Fruit fly (Drosophila melanogaster): ENCODE measurements around the gene CG10026.
A peak's percentile ranks its signal among the peaks of the same experiment; 100 is the strongest.

Gene CG10026

dm6 chr2L:19452535-19453317, 1.3 kb upstream of the CG10026 start (continued):
- no peak for TF ChIP-seq oc (tag; optimal IDR thresholded peaks at IDR 0.05)
- TF ChIP-seq CG18764 (GFP tag; optimal IDR thresholded peaks at IDR 0.05), result no peak
- peak; percentile 10 for TF ChIP-seq Ssrp (tag; optimal IDR thresholded peaks at IDR 0.05)
- TF ChIP-seq ato (GFP tag; IDR thresholded peaks at IDR 0.05; ENCODE audit: partially characterized antibody), result no peak
- TF ChIP-seq CG3847 (GFP tag; IDR thresholded peaks at IDR 0.05), result no peak
- no peak for TF ChIP-seq Bdp1 (GFP tag; optimal IDR thresholded peaks at IDR 0.05)
- no peak for TF ChIP-seq CG13894 (tag; optimal IDR thresholded peaks at IDR 0.05)
- no peak; the same call in 2 of the 3 replicates for TF ChIP-seq CG14050 (GFP tag; IDR thresholded peaks at IDR 0.05)
- TF ChIP-seq CG17802 (tag; optimal IDR thresholded peaks at IDR 0.05), result no peak
- TF ChIP-seq CG8359 (GFP tag; optimal IDR thresholded peaks at IDR 0.05; ENCODE audit: borderline replicate concordance), result no peak
- TF ChIP-seq CkIIα-i1 (GFP tag; IDR thresholded peaks at IDR 0.05), result no peak
- TF ChIP-seq CG12299 (tag; optimal IDR thresholded peaks at IDR 0.05), result no peak
- peak; percentile 36; the same call in 1 of the 3 replicates for TF ChIP-seq Dbx (GFP tag; IDR thresholded peaks at IDR 0.05)
- no peak for TF ChIP-seq CG4282 (GFP tag; optimal IDR thresholded peaks at IDR 0.05)
- TF ChIP-seq gcm (GFP tag; optimal IDR thresholded peaks at IDR 0.05), result no peak
- no peak for TF ChIP-seq psq (GFP tag; optimal IDR thresholded peaks at IDR 0.05)
- no peak for TF ChIP-seq kni (GFP tag; optimal IDR thresholded peaks at IDR 0.05)
- no peak for TF ChIP-seq CG3065 (GFP tag; optimal IDR thresholded peaks at IDR 0.05)
- no peak for TF ChIP-seq Doc3 (GFP tag; IDR thresholded peaks at IDR 0.05; ENCODE audit: partially characterized antibody)
- TF ChIP-seq CG12219 (GFP tag; optimal IDR thresholded peaks at IDR 0.05), result no peak
- TF ChIP-seq CG15479 (GFP tag; optimal IDR thresholded peaks at IDR 0.05), result peak; percentile 76
- peak; percentile 54; the same call in 2 of the 3 replicates for TF ChIP-seq dysf (GFP tag; IDR thresholded peaks at IDR 0.05)
- TF ChIP-seq CG6689 (GFP tag; IDR thresholded peaks at IDR 0.05), result no peak
- peak; percentile 1 for TF ChIP-seq Antp (GFP tag; optimal IDR thresholded peaks at IDR 0.05)
- TF ChIP-seq fru (optimal IDR thresholded peaks at IDR 0.05), result no peak
- no peak for TF ChIP-seq Optix (GFP tag; IDR thresholded peaks at IDR 0.05)
- peak; percentile 25 for TF ChIP-seq CG30403 (GFP tag; optimal IDR thresholded peaks at IDR 0.05)
- TF ChIP-seq CG8281 (tag; optimal IDR thresholded peaks at IDR 0.05), result no peak
- TF ChIP-seq CG4404 (GFP tag; IDR thresholded peaks at IDR 0.05), result no peak
- TF ChIP-seq grau (tag; optimal IDR thresholded peaks at IDR 0.05), result peak; percentile 82
- no peak for TF ChIP-seq Elba2 (GFP tag; optimal IDR thresholded peaks at IDR 0.05)
- no peak for TF ChIP-seq cwo (GFP tag; optimal IDR thresholded peaks at IDR 0.05)
- TF ChIP-seq lmd (GFP tag; IDR thresholded peaks at IDR 0.05), result peak; percentile 56; the same call in 1 of the 2 replicates
- TF ChIP-seq dan (GFP tag; IDR thresholded peaks at IDR 0.05), result no peak
- no peak for TF ChIP-seq CG18262 (tag; optimal IDR thresholded peaks at IDR 0.05)
- no peak for TF ChIP-seq cas (GFP tag; IDR thresholded peaks at IDR 0.05)
- TF ChIP-seq Xbp1 (GFP tag; optimal IDR thresholded peaks at IDR 0.05), result peak; percentile 5
- no peak for TF ChIP-seq Kr (GFP tag; optimal IDR thresholded peaks at IDR 0.05)
- no peak for TF ChIP-seq exex (tag; optimal IDR thresholded peaks at IDR 0.05)
- no peak for TF ChIP-seq Dref (GFP tag; IDR thresholded peaks at IDR 0.05)
- no peak for TF ChIP-seq CG1603 (tag; optimal IDR thresholded peaks at IDR 0.05)
- TF ChIP-seq kay (GFP tag; optimal IDR thresholded peaks at IDR 0.05), result no peak
- no peak for TF ChIP-seq bab2 (GFP tag; optimal IDR thresholded peaks at IDR 0.05)
- TF ChIP-seq BEAF-32 (GFP tag; optimal IDR thresholded peaks at IDR 0.05), result no peak
- TF ChIP-seq CG30020 (tag; optimal IDR thresholded peaks at IDR 0.05), result no peak
- TF ChIP-seq pros (GFP tag; optimal IDR thresholded peaks at IDR 0.05), result no peak
- TF ChIP-seq NC2α (GFP tag; optimal IDR thresholded peaks at IDR 0.05), result no peak
- peak; percentile 49; the same call in 1 of the 2 replicates for TF ChIP-seq Atf6 (GFP tag; IDR thresholded peaks at IDR 0.05)
- TF ChIP-seq CG9876 (GFP tag; optimal IDR thresholded peaks at IDR 0.05), result no peak
- peak; percentile 66; the same call in 1 of the 2 replicates for TF ChIP-seq Adf1 (GFP tag; IDR thresholded peaks at IDR 0.05)
